Fruit fly (Drosophila melanogaster) whole organism: Measurements from ENCODE around the gene CG14957.

Experiments used
- CG8478 ChIP-seq: fragments of >200 bp; optimal IDR thresholded peaks from 2 replicates; lab custom pipeline; 2018; ENCODE audit warnings: inconsistent platforms
- Dll ChIP-seq: fragments of >200 bp; optimal IDR thresholded peaks from 2 replicates; lab custom pipeline; 2017
- EcR ChIP-seq, 2 experiments: fragments of >200 bp; optimal IDR thresholded peaks; 2 replicates each; lab custom pipeline; 2017; ENCODE audit warnings: missing biosample characterization in 2 of 2, missing genetic modification characterization in 2 of 2, missing genetic modification reagents in 2 of 2
- pan ChIP-seq: fragments of >200 bp; optimal IDR thresholded peaks from 2 replicates; lab custom pipeline; 2017
- psq ChIP-seq: fragments of >200 bp; optimal IDR thresholded peaks from 2 replicates; lab custom pipeline; 2017
- usp ChIP-seq: fragments of >200 bp; optimal IDR thresholded peaks from 2 replicates; lab custom pipeline; 2017; ENCODE audit warnings: missing biosample characterization, missing genetic modification characterization, mixed read lengths

- TF ChIP-seq Dll (lab: Kevin White, UChicago): no peak
- no peak for TF ChIP-seq CG8478 (lab: Kevin White, UChicago)
- TF ChIP-seq pan (lab: Kevin White, UChicago): no peak
- TF ChIP-seq psq (lab: Kevin White, UChicago): no peak
- no peak for TF ChIP-seq EcR (GFP tag; optimal IDR thresholded peaks at IDR 0.05; lab: Kevin White, UChicago)
- TF ChIP-seq usp (GFP tag; lab: Kevin White, UChicago): no peak
Measured at dm6 chr3L:3148125-3149059, 39.0 kb upstream of the CG14957 start, which contains the start of the genes Usp5 and BtbVII.
